Worm (Caenorhabditis elegans) whole organism, early embryonic: ENCODE data around the gene C06G4.6.

ENCODE experiments used
- B0310.2 ChIP-seq: sonication (generic microtip); optimal IDR thresholded peaks from 2 replicates; lab custom pipeline; 2016; ENCODE audit warnings: mild to moderate bottlenecking, missing genetic modification characterization, missing compliant biosample characterization
- F13C5.2 ChIP-seq: sonication (generic microtip); optimal IDR thresholded peaks from 2 replicates; lab custom pipeline; 2017; ENCODE audit warnings: mild to moderate bottlenecking, missing genetic modification characterization, inconsistent platforms, missing compliant biosample characterization
- ama-1 ChIP-seq: fragments of 150-350 bp; optimal IDR thresholded peaks from 2 replicates; lab custom pipeline; 2014
- ceh-13 ChIP-seq: fragments of 200-800 bp; sonication (Bioruptor generic); optimal IDR thresholded peaks from 2 replicates; lab custom pipeline; 2018; ENCODE audit warnings: mild to moderate bottlenecking, missing genetic modification characterization, missing compliant biosample characterization
- ceh-36 ChIP-seq: sonication (generic microtip); optimal IDR thresholded peaks from 2 replicates; lab custom pipeline; 2016; ENCODE audit warnings: missing genetic modification characterization, inconsistent platforms, missing compliant biosample characterization
- ets-7 ChIP-seq: sonication (generic microtip); optimal IDR thresholded peaks from 2 replicates; lab custom pipeline; 2016; ENCODE audit warnings: missing genotype, missing genetic modification characterization, missing compliant biosample characterization
- flt-1 ChIP-seq: fragments of 200-800 bp; sonication (Bioruptor generic); IDR thresholded peaks from 2 replicates; pipeline ENCODE4 v1.3.6; 2022; ENCODE audit warnings: missing genetic modification characterization, missing compliant biosample characterization
- hmbx-1 ChIP-seq: sonication (generic microtip); optimal IDR thresholded peaks from 2 replicates; lab custom pipeline; 2016; ENCODE audit warnings: mild to moderate bottlenecking, missing genetic modification characterization, missing compliant biosample characterization
- hmg-4 ChIP-seq: fragments of 200-800 bp; sonication (Bioruptor generic); optimal IDR thresholded peaks from 2 replicates; lab custom pipeline; 2018; ENCODE audit warnings: mild to moderate bottlenecking, missing genetic modification characterization, missing compliant biosample characterization
- pes-1 ChIP-seq: fragments of 200-800 bp; sonication (Bioruptor generic); IDR thresholded peaks from 2 replicates; pipeline ENCODE4 v1.3.6; 2022; ENCODE audit warnings: missing genetic modification reagents, missing genetic modification characterization, missing compliant biosample characterization
- sea-1 ChIP-seq: fragments of 200-800 bp; sonication (Bioruptor generic); conservative IDR thresholded peaks from 2 replicates; pipeline ENCODE4 v1.3.6; 2022; ENCODE audit warnings: missing genetic modification characterization, missing compliant biosample characterization
- tbx-11 ChIP-seq: fragments of 200-800 bp; sonication (Bioruptor generic); IDR thresholded peaks from 2 replicates; pipeline ENCODE4 v1.3.6; 2022; ENCODE audit warnings: missing genetic modification characterization, missing compliant biosample characterization
- tbx-37 ChIP-seq: fragments of 200-800 bp; sonication (Bioruptor generic); conservative IDR thresholded peaks from 2 replicates; pipeline ENCODE4 v1.3.6; 2022; ENCODE audit warnings: missing genetic modification reagents, missing genetic modification characterization, missing compliant biosample characterization
- tra-4 ChIP-seq: sonication (generic microtip); optimal IDR thresholded peaks from 2 replicates; lab custom pipeline; 2017; ENCODE audit warnings: missing genetic modification characterization, missing compliant biosample characterization

ce11 chrIII:8004091-8004490 lies at the start of gene C06G4.6:
- TF ChIP-seq flt-1 = no peak
- no peak for TF ChIP-seq pes-1
- TF ChIP-seq sea-1 (GFP tag; lab: Robert Waterston, UW) = no peak
- no peak for TF ChIP-seq ama-1 (lab: Kevin White, UChicago)
- TF ChIP-seq F13C5.2 (tag; lab: Kevin White, UChicago) = no peak
- TF ChIP-seq ets-7 (tag; lab: Kevin White, UChicago) = no peak
- TF ChIP-seq B0310.2 (tag; lab: Kevin White, UChicago) = no peak
- TF ChIP-seq ceh-13 (GFP tag; lab: Kevin White, UChicago) = no peak
- no peak for TF ChIP-seq ceh-36 (tag; lab: Kevin White, UChicago)
- no peak for TF ChIP-seq tra-4
- TF ChIP-seq hmg-4 (GFP tag; lab: Kevin White, UChicago) = no peak
- TF ChIP-seq tbx-37 (GFP tag; lab: Robert Waterston, UW) = no peak
- no peak for TF ChIP-seq hmbx-1 (tag; lab: Kevin White, UChicago)
- no peak for TF ChIP-seq tbx-11 (GFP tag; lab: Robert Waterston, UW)
